Fruit fly (Drosophila melanogaster): ENCODE measurements around the gene CG3032.

dm6 chrX:6974221-6974620, 39.5 kb downstream of the CG3032 start:
- TF ChIP-seq CG10348 (GFP tag; IDR thresholded peaks at IDR 0.05) (no peak), gl (tag; optimal IDR thresholded peaks at IDR 0.05) (no peak), D1 (tag; optimal IDR thresholded peaks at IDR 0.05) (no peak), EcR (GFP tag; optimal IDR thresholded peaks at IDR 0.05) (no peak), CG17806 (tag; optimal IDR thresholded peaks at IDR 0.05) (no peak), CG12605 (GFP tag; IDR thresholded peaks at IDR 0.05) (no peak), CG9948 (tag; optimal IDR thresholded peaks at IDR 0.05) (no peak), Snoo (tag; optimal IDR thresholded peaks at IDR 0.05) (no peak), fd96Ca (GFP tag; IDR thresholded peaks at IDR 0.05) (no peak)
